Fruit fly (Drosophila melanogaster): ENCODE data around the gene Rtc1.

Rtc1 gene

dm6 chrX:13787282-13787850 lies 30.4 kb downstream of the Rtc1 start:
- TF ChIP-seq CG5204 (GFP tag; optimal IDR thresholded peaks at IDR 0.05): no peak
- no peak for TF ChIP-seq Clk (GFP tag; optimal IDR thresholded peaks at IDR 0.05)
- TF ChIP-seq ovo (GFP tag; optimal IDR thresholded peaks at IDR 0.05): no peak
- TF ChIP-seq kay (GFP tag; ENCODE audit: borderline replicate concordance): no peak
- no peak for TF ChIP-seq CG12768 (GFP tag; optimal IDR thresholded peaks at IDR 0.05)
- no peak for TF ChIP-seq CG7045 (GFP tag; optimal IDR thresholded peaks at IDR 0.05)
- TF ChIP-seq toe (GFP tag; optimal IDR thresholded peaks at IDR 0.05): no peak
- TF ChIP-seq CG11617 (GFP tag; optimal IDR thresholded peaks at IDR 0.05): no peak
- no peak for TF ChIP-seq Mnt (GFP tag; optimal IDR thresholded peaks at IDR 0.05)
- no peak for TF ChIP-seq CG33017 (tag; optimal IDR thresholded peaks at IDR 0.05)
- TF ChIP-seq pad (GFP tag; optimal IDR thresholded peaks at IDR 0.05): no peak
- TF ChIP-seq CG7101 (tag; optimal IDR thresholded peaks at IDR 0.05): no peak
- no peak for TF ChIP-seq cnc (optimal IDR thresholded peaks at IDR 0.05)

- TF ChIP-seq bab1 (GFP tag; optimal IDR thresholded peaks at IDR 0.05): no peak
- TF ChIP-seq pad (GFP tag; optimal IDR thresholded peaks at IDR 0.05): no peak
- no peak for TF ChIP-seq CG7101 (tag; optimal IDR thresholded peaks at IDR 0.05)
- no peak for TF ChIP-seq Clk (GFP tag; optimal IDR thresholded peaks at IDR 0.05)
- TF ChIP-seq CG1620 (GFP tag; optimal IDR thresholded peaks at IDR 0.05): no peak
- TF ChIP-seq Crg-1 (GFP tag; optimal IDR thresholded peaks at IDR 0.05): no peak
- no peak for TF ChIP-seq CG7045 (GFP tag; optimal IDR thresholded peaks at IDR 0.05)
- no peak for TF ChIP-seq Hr96 (GFP tag; optimal IDR thresholded peaks at IDR 0.05)
- no peak for TF ChIP-seq ovo (GFP tag; optimal IDR thresholded peaks at IDR 0.05)
- TF ChIP-seq CG14711 (tag; optimal IDR thresholded peaks at IDR 0.05): no peak
- TF ChIP-seq CG12768 (GFP tag; optimal IDR thresholded peaks at IDR 0.05): no peak
- no peak for TF ChIP-seq toe (GFP tag; optimal IDR thresholded peaks at IDR 0.05)
- TF ChIP-seq kay (GFP tag; ENCODE audit: borderline replicate concordance): no peak
- no peak for TF ChIP-seq Mnt (GFP tag; optimal IDR thresholded peaks at IDR 0.05)
These were observed 32.1 kb downstream of the Rtc1 start for dm6 chrX:13788973-13789682.

dm6 chrX:13791011-13791410 lies 34.0 kb downstream of the Rtc1 start, which contains the start of gene CG10993:
Gene CG10993, minus strand, starts transcription at chrX:13791111.
- no peak for TF ChIP-seq CG1620 (GFP tag; optimal IDR thresholded peaks at IDR 0.05)
- TF ChIP-seq CG33017 (tag; optimal IDR thresholded peaks at IDR 0.05): no peak
- TF ChIP-seq CG7101 (tag; optimal IDR thresholded peaks at IDR 0.05): no peak
- no peak for TF ChIP-seq bab1 (GFP tag; optimal IDR thresholded peaks at IDR 0.05)
- no peak for TF ChIP-seq pad (GFP tag; optimal IDR thresholded peaks at IDR 0.05)
- no peak for TF ChIP-seq Hr96 (GFP tag; optimal IDR thresholded peaks at IDR 0.05)

DNA sequence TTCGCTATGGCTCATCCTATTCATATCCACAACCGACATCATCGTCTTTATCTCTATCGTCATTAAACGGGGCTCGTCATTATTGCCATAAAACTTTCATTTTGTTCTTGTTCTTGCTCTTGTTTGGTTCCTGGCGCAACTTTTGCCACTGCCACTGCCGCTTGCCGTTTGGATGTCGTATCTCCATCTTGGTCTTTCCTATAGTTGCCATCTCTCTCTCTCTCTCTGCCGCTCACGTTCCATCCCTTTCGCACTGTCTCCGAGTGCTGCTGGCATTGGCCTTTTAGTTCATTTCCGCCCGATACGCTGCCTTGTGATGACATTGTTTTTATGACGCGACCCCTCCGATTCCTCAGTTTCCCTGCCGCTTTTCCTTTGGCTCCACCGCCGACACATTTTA lies 35.5 kb downstream of the Rtc1 start:
- TF ChIP-seq CG12768 (GFP tag; optimal IDR thresholded peaks at IDR 0.05) (no peak), CG1620 (GFP tag; optimal IDR thresholded peaks at IDR 0.05) (no peak), CG7101 (tag; optimal IDR thresholded peaks at IDR 0.05) (no peak), tj (GFP tag; optimal IDR thresholded peaks at IDR 0.05) (no peak), toe (GFP tag; optimal IDR thresholded peaks at IDR 0.05) (no peak), CG14711 (tag; optimal IDR thresholded peaks at IDR 0.05) (no peak), cic (GFP tag; optimal IDR thresholded peaks at IDR 0.05) (no peak), CG33017 (tag; optimal IDR thresholded peaks at IDR 0.05) (no peak), pad (GFP tag; optimal IDR thresholded peaks at IDR 0.05) (no peak)

- no peak for TF ChIP-seq CG7045 (GFP tag; optimal IDR thresholded peaks at IDR 0.05)
- no peak for TF ChIP-seq toe (GFP tag; optimal IDR thresholded peaks at IDR 0.05)
- no peak for TF ChIP-seq CG33017 (tag; optimal IDR thresholded peaks at IDR 0.05)
- no peak for TF ChIP-seq bab1 (GFP tag; optimal IDR thresholded peaks at IDR 0.05)
- no peak for TF ChIP-seq CG11617 (GFP tag; optimal IDR thresholded peaks at IDR 0.05)
- TF ChIP-seq cic (GFP tag; optimal IDR thresholded peaks at IDR 0.05): no peak
- no peak for TF ChIP-seq Hr96 (GFP tag; optimal IDR thresholded peaks at IDR 0.05)
- no peak for TF ChIP-seq Clk (GFP tag; optimal IDR thresholded peaks at IDR 0.05)
- TF ChIP-seq kay (GFP tag; ENCODE audit: borderline replicate concordance): no peak
- no peak for TF ChIP-seq pad (GFP tag; optimal IDR thresholded peaks at IDR 0.05)
- no peak for TF ChIP-seq tj (GFP tag; optimal IDR thresholded peaks at IDR 0.05)
- TF ChIP-seq CG12768 (GFP tag; optimal IDR thresholded peaks at IDR 0.05): no peak
- TF ChIP-seq CG5204 (GFP tag; optimal IDR thresholded peaks at IDR 0.05): no peak
- TF ChIP-seq CG14711 (tag; optimal IDR thresholded peaks at IDR 0.05): no peak
- no peak for TF ChIP-seq Crg-1 (GFP tag; optimal IDR thresholded peaks at IDR 0.05)
- TF ChIP-seq CG7101 (tag; optimal IDR thresholded peaks at IDR 0.05): no peak
- TF ChIP-seq Mnt (GFP tag; optimal IDR thresholded peaks at IDR 0.05): no peak
These were observed 40.6 kb downstream of the Rtc1 start, which contains the start of gene CG10996 for dm6 chrX:13797538-13797937. Gene CG10996, minus strand, starts transcription at chrX:13797638.

DNA sequence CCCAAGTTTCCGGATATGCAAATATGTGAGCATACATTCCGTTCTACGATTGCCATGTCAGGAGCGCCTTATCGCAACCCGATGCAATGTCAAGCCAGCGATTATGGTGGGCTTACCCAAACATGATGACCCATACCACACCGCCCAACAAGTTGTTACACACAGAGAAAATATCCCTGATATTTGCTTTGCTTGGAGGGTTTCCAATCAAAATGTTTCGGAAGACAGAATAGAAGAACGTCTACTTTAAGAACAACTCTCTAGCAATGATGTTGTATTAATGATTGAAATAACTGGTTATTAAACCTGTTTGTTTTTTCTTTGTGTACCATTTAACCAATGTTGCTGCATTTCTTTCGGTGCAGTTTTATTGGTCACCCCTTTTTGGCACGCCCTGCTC lies 43.7 kb downstream of the Rtc1 start:
- TF ChIP-seq tj (GFP tag; optimal IDR thresholded peaks at IDR 0.05) (peak; percentile 22), Hr96 (GFP tag; optimal IDR thresholded peaks at IDR 0.05) (no peak)

dm6 chrX:13804398-13804797 lies 47.4 kb downstream of the Rtc1 start:
- no peak for TF ChIP-seq cic (GFP tag; optimal IDR thresholded peaks at IDR 0.05)
- TF ChIP-seq CG33017 (tag; optimal IDR thresholded peaks at IDR 0.05): no peak
- TF ChIP-seq ovo (GFP tag; optimal IDR thresholded peaks at IDR 0.05): no peak
- no peak for TF ChIP-seq CG14711 (tag; optimal IDR thresholded peaks at IDR 0.05)

All from whole organism, adult.